Fruit fly (Drosophila melanogaster): ENCODE results near the gene CG11656.

Gene CG11656

DNA sequence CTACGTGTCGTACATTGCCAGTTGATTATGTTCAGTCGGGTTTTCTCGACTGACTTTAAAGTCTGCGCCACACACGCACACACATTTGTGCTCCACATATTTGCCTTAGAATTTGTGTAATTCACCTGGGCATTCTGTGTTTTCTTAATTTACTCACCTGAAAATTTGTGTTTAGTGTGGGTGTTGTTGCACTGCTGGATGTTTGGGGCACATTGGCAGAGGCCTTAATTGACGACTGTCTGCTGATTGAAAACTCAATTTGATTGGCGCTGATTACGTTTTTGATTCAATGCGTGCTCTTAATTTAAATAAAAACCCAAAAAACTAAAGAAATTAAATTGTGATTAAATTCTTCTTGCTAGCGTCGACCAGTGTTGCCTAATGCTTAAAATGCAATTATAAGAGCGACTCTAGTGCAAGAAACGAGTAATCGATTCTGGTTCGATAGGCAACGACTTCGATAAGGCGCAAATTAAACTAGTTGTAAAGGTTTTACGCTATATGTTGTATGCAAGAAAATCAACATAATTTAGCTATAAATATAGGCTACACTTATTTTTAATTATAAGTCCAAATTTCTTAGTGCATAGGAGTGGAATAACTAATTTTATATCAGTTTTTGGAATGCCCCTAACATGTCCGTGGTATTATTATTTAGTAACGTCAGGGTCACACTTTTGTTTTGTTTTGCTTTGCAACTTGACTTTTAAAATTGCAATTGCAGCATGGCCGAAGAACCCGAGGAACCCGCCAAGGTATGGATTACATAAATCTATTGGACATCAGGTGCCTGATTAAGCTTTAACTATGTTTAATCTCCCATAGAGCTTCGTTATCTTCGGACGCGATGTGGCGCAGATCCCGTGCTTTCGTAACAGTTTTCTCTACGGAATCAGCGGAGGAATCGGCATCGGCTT is 20.8 kb downstream of the CG11656 start, which contains the start of the genes CG46281 and CG46280:
TSS of gene CG46281 (minus strand) at position 51 of the 917 bp plus-strand sequence.
TSS of gene CG46280 (minus strand) at position 403 of the 917 bp plus-strand sequence.
- TF ChIP-seq EcR (GFP tag; optimal IDR thresholded peaks at IDR 0.05) (no peak), Dll (optimal IDR thresholded peaks at IDR 0.05) (no peak), usp (GFP tag; optimal IDR thresholded peaks at IDR 0.05) (no peak), CG8478 (optimal IDR thresholded peaks at IDR 0.05) (no peak), psq (optimal IDR thresholded peaks at IDR 0.05) (no peak), pan (optimal IDR thresholded peaks at IDR 0.05) (no peak)

dm6 chr3R:13032323-13032722 is 22.6 kb downstream of the CG11656 start, which contains the start of gene ry:
Gene ry, plus strand, starts transcription at chr3R:13032528.
- TF ChIP-seq psq (optimal IDR thresholded peaks at IDR 0.05) (no peak), usp (GFP tag; optimal IDR thresholded peaks at IDR 0.05) (no peak), EcR (GFP tag; optimal IDR thresholded peaks at IDR 0.05) (no peak), Dll (optimal IDR thresholded peaks at IDR 0.05) (no peak), pan (optimal IDR thresholded peaks at IDR 0.05) (no peak), CG8478 (optimal IDR thresholded peaks at IDR 0.05) (no peak)

DNA sequence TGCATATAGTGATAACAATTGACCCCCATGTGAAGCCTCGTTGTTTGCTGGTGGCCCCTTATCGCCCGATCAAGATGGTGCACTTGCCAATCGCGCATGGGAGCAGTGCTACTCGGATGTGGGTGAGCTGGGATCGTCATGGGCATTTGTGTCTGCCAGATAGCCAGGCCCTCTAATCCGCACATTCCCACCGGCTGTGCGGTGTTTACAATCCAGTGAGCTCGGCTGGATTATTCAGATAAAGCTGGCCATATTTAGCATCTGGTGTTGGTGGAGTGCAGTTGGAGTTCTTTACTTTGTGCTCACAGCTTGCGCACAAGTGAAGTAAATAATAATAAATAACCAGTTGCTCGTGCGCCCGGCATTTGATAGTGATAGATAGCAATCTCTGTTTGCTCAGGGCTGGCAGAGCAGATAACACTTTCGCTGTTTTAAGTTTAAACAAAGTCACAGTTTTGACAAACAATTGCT is 23.3 kb downstream of the CG11656 start:
- no peak for TF ChIP-seq CG8478 (optimal IDR thresholded peaks at IDR 0.05)
- TF ChIP-seq usp (GFP tag; optimal IDR thresholded peaks at IDR 0.05), result no peak
- TF ChIP-seq EcR (GFP tag; optimal IDR thresholded peaks at IDR 0.05), result no peak
- TF ChIP-seq pan (optimal IDR thresholded peaks at IDR 0.05), result no peak
- no peak for TF ChIP-seq Dll (optimal IDR thresholded peaks at IDR 0.05)
- no peak for TF ChIP-seq psq (optimal IDR thresholded peaks at IDR 0.05)

DNA sequence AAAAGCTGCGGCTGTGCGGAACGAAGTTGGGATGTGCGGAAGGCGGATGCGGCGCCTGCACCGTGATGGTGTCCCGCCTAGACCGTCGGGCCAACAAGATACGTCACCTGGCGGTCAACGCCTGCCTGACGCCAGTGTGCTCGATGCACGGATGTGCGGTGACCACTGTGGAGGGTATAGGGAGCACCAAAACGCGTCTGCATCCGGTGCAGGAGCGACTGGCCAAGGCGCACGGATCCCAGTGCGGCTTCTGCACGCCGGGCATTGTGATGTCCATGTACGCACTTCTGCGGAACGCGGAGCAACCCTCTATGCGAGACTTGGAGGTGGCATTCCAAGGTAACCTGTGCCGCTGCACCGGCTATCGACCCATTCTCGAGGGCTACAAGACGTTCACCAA is 24.0 kb downstream of the CG11656 start:
- TF ChIP-seq psq (optimal IDR thresholded peaks at IDR 0.05), result no peak
- no peak for TF ChIP-seq pan (optimal IDR thresholded peaks at IDR 0.05)
- no peak for TF ChIP-seq Dll (optimal IDR thresholded peaks at IDR 0.05)
- TF ChIP-seq CG8478 (optimal IDR thresholded peaks at IDR 0.05), result no peak
- no peak for TF ChIP-seq usp (GFP tag; optimal IDR thresholded peaks at IDR 0.05)
- TF ChIP-seq EcR (GFP tag; optimal IDR thresholded peaks at IDR 0.05), result no peak

DNA sequence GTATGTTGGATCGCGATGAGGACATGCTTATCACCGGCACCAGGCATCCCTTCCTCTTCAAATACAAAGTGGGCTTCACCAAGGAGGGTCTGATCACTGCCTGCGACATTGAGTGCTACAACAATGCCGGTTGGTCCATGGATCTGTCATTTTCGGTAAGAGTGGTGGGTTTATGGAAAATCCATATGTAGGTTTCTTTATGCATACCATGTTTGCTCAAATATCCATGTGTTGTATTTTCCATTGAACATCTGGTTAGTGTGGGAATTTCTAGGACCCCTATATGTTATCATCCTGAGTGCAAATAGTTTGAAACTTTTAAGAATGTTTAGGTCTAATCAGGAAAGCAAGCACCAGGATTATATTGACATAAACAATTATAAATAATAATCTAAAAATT is 26.4 kb downstream of the CG11656 start:
- no peak for TF ChIP-seq psq (optimal IDR thresholded peaks at IDR 0.05)

DNA sequence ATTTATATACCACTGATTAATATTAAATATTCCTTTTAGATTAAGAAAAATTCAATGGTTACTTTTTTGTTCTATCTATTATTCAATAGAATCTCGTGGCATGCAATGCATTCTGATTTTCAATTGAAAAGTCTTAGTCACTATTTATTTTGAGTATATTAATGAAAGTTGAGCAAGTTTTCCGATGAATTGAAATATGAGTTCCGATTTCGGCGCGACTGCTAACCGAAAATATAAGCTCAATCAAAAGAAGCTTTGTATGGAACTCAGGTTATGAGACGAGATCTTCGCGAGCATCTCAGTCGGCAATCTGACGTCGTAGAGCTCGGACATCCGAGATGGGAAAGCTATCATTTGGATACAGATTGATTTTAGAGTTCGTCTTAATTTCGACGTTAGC is 28.4 kb downstream of the CG11656 start, which contains the start of gene CG11668:
TSS of gene CG11668 (plus strand) at position 301 of the 400 bp plus-strand sequence.
- no peak for TF ChIP-seq usp (GFP tag; optimal IDR thresholded peaks at IDR 0.05)
- no peak for TF ChIP-seq pan (optimal IDR thresholded peaks at IDR 0.05)
- no peak for TF ChIP-seq CG8478 (optimal IDR thresholded peaks at IDR 0.05)
- TF ChIP-seq psq (optimal IDR thresholded peaks at IDR 0.05), result no peak
- TF ChIP-seq Dll (optimal IDR thresholded peaks at IDR 0.05), result no peak
- no peak for TF ChIP-seq EcR (GFP tag; optimal IDR thresholded peaks at IDR 0.05)

- no peak for TF ChIP-seq usp (GFP tag; optimal IDR thresholded peaks at IDR 0.05)
- TF ChIP-seq Dll (optimal IDR thresholded peaks at IDR 0.05), result no peak
These were observed 29.4 kb downstream of the CG11656 start for dm6 chr3R:13039037-13039583.

- no peak for TF ChIP-seq Dll (optimal IDR thresholded peaks at IDR 0.05)
- no peak for TF ChIP-seq usp (GFP tag; optimal IDR thresholded peaks at IDR 0.05)
- no peak for TF ChIP-seq EcR (GFP tag; optimal IDR thresholded peaks at IDR 0.05)
- no peak for TF ChIP-seq pan (optimal IDR thresholded peaks at IDR 0.05)
- no peak for TF ChIP-seq psq (optimal IDR thresholded peaks at IDR 0.05)
- TF ChIP-seq CG8478 (optimal IDR thresholded peaks at IDR 0.05), result no peak
These were observed 32.1 kb downstream of the CG11656 start, which contains the start of gene CG11670 for dm6 chr3R:13041750-13042149. Gene CG11670, plus strand, starts transcription at chr3R:13042050.

DNA sequence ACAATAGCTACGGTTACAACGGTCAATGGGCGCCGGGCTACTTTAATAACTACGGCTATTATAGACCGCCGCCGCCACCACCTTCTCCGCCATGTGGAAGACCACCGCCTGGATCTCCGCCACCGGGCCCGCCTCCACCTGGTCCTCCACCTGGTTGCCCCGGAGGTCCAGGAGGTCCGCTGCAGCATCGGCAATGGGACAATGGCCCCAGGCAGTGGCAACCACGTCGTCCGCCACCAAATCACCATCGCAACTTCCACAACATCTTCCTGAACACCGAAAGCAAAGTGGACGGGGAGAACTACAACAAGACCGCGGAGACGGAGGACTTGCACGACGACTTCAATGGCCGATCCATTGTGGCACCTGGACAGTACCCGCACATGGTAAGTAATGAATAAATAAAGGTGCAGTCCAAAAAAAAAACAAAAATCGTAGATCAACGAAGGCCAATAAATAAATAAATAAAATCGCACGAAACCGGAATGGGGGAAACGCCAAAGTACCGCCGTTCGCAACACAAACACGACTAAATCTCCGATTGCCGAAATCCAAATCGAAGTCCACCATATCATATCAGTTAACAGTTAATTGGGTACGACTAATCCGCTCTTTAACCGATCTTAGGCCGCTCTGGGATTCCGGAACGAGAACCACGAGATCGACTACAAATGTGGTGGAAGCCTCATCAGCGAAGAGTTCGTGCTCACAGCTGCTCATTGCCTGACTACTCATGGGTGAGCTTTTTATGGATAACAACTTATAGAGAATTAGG is 32.8 kb downstream of the CG11656 start, which contains the start of gene snk:
TSS of gene snk (minus strand) at position 513 of the 775 bp plus-strand sequence.
- TF ChIP-seq pan (optimal IDR thresholded peaks at IDR 0.05) (no peak), psq (optimal IDR thresholded peaks at IDR 0.05) (no peak), usp (GFP tag; optimal IDR thresholded peaks at IDR 0.05) (no peak), CG8478 (optimal IDR thresholded peaks at IDR 0.05) (no peak), EcR (GFP tag; optimal IDR thresholded peaks at IDR 0.05) (no peak)

- TF ChIP-seq EcR (GFP tag; optimal IDR thresholded peaks at IDR 0.05) (no peak), pan (optimal IDR thresholded peaks at IDR 0.05) (no peak), usp (GFP tag; optimal IDR thresholded peaks at IDR 0.05) (no peak), CG8478 (optimal IDR thresholded peaks at IDR 0.05) (no peak), Dll (optimal IDR thresholded peaks at IDR 0.05) (no peak)
These were observed 34.2 kb downstream of the CG11656 start, which contains the start of gene CG45122 for dm6 chr3R:13043857-13044256. Gene CG45122, plus strand, starts transcription at chr3R:13044157.

dm6 chr3R:13044459-13044858 is 34.8 kb downstream of the CG11656 start, which contains the start of gene Hsc70-2:
Gene Hsc70-2, plus strand, starts transcription at chr3R:13044759.
- TF ChIP-seq psq (optimal IDR thresholded peaks at IDR 0.05) (no peak), EcR (GFP tag; optimal IDR thresholded peaks at IDR 0.05) (no peak), usp (GFP tag; optimal IDR thresholded peaks at IDR 0.05) (no peak), CG8478 (optimal IDR thresholded peaks at IDR 0.05) (no peak), Dll (optimal IDR thresholded peaks at IDR 0.05) (no peak), pan (optimal IDR thresholded peaks at IDR 0.05) (no peak)
